Fruit fly (Drosophila melanogaster) whole organism, embryonic: ENCODE measurements around the gene CG42795.

ENCODE experiments used
- Aef1 ChIP-seq: fragments of 200-800 bp; sonication (Bioruptor generic); IDR thresholded peaks from 3 replicates; pipeline ENCODE4 v1.3.6; 2022; ENCODE audit warnings: missing biosample characterization, missing genetic modification characterization
- Antp ChIP-seq: fragments of 200-800 bp; sonication (Bioruptor generic); optimal IDR thresholded peaks from 3 replicates; lab custom pipeline; 2016; ENCODE audit warnings: missing biosample characterization, missing genetic modification characterization
- BtbVII ChIP-seq: fragments of 200-800 bp; sonication (Bioruptor generic); optimal IDR thresholded peaks from 3 replicates; lab custom pipeline; 2017; ENCODE audit warnings: missing biosample characterization, mild to moderate bottlenecking, missing genetic modification characterization
- CG10462 ChIP-seq: fragments of 200-800 bp; sonication (Bioruptor generic); optimal IDR thresholded peaks from 2 replicates; lab custom pipeline; 2016; ENCODE audit warnings: missing biosample characterization, missing genetic modification characterization
- CG10543 ChIP-seq: fragments of 200-800 bp; sonication (Bioruptor generic); optimal IDR thresholded peaks from 3 replicates; lab custom pipeline; 2017; ENCODE audit warnings: missing biosample characterization, mild to moderate bottlenecking, missing genetic modification characterization, moderate library complexity
- CG11696 ChIP-seq: fragments of 200-800 bp; sonication (Bioruptor generic); IDR thresholded peaks from 2 replicates; pipeline ENCODE4 v1.3.6; 2022; ENCODE audit warnings: missing biosample characterization, missing genetic modification characterization
- CG13296 ChIP-seq: fragments of 200-800 bp; sonication (Bioruptor generic); optimal IDR thresholded peaks from 3 replicates; lab custom pipeline; 2018; ENCODE audit warnings: missing biosample characterization, mild to moderate bottlenecking, missing genetic modification characterization
- CG2116 ChIP-seq: fragments of 200-800 bp; sonication (Bioruptor generic); optimal IDR thresholded peaks from 3 replicates; lab custom pipeline; 2018; ENCODE audit warnings: missing biosample characterization, mild to moderate bottlenecking, missing genetic modification characterization
- CG2129 ChIP-seq: fragments of 200-800 bp; sonication (Bioruptor generic); IDR thresholded peaks from 2 replicates; pipeline ENCODE4 v1.3.6; 2022; ENCODE audit warnings: missing biosample characterization, missing genetic modification characterization; ENCODE audit not compliant: partially characterized antibody
- CG2875 ChIP-seq: fragments of 200-800 bp; sonication (Bioruptor generic); optimal IDR thresholded peaks from 2 replicates; lab custom pipeline; 2017; ENCODE audit warnings: missing biosample characterization, mild to moderate bottlenecking, missing genetic modification characterization, missing genetic modification reagents
- CG30403 ChIP-seq: fragments of 200-800 bp; sonication (Bioruptor generic); optimal IDR thresholded peaks from 3 replicates; lab custom pipeline; 2016; ENCODE audit warnings: missing biosample characterization, missing genetic modification characterization
- CG31441 ChIP-seq: fragments of 200-800 bp; sonication (Bioruptor generic); IDR thresholded peaks from 2 replicates; pipeline ENCODE4 v1.3.6; 2022; ENCODE audit warnings: missing biosample characterization, missing genetic modification characterization
- CG4282 ChIP-seq: fragments of 200-800 bp; sonication (Bioruptor generic); optimal IDR thresholded peaks from 2 replicates; lab custom pipeline; 2016; ENCODE audit warnings: missing biosample characterization, missing genetic modification characterization
- CG4424 ChIP-seq: fragments of 200-800 bp; sonication (Bioruptor generic); optimal IDR thresholded peaks from 3 replicates; lab custom pipeline; 2016; ENCODE audit warnings: missing biosample characterization, missing genetic modification characterization
- CG4707 ChIP-seq: fragments of 200-800 bp; sonication (Bioruptor generic); optimal IDR thresholded peaks from 2 replicates; lab custom pipeline; 2018; ENCODE audit warnings: missing biosample characterization, mild to moderate bottlenecking, missing genetic modification characterization, moderate library complexity
- CG6175 ChIP-seq: fragments of 200-800 bp; sonication (Bioruptor generic); IDR thresholded peaks from 3 replicates; pipeline ENCODE4 v1.3.6; 2022; ENCODE audit warnings: missing biosample characterization, missing genetic modification characterization
- CG6791 ChIP-seq: fragments of 200-800 bp; sonication (Bioruptor generic); IDR thresholded peaks from 3 replicates; pipeline ENCODE4 v1.3.6; 2022; ENCODE audit warnings: missing biosample characterization, missing genetic modification characterization; ENCODE audit not compliant: partially characterized antibody
- CG6854 ChIP-seq: fragments of 200-800 bp; sonication (Bioruptor generic); optimal IDR thresholded peaks from 3 replicates; lab custom pipeline; 2017; ENCODE audit warnings: missing biosample characterization, mild to moderate bottlenecking, missing genetic modification characterization
- D19A ChIP-seq: fragments of 200-800 bp; optimal IDR thresholded peaks from 3 replicates; lab custom pipeline; 2019; ENCODE audit warnings: missing biosample characterization, mild to moderate bottlenecking, missing genetic modification characterization, moderate library complexity
- Dad ChIP-seq: fragments of 200-800 bp; sonication (Bioruptor generic); optimal IDR thresholded peaks from 3 replicates; lab custom pipeline; 2016; ENCODE audit warnings: missing biosample characterization, missing genetic modification characterization
- Dek ChIP-seq: fragments of 200-800 bp; sonication (Bioruptor generic); optimal IDR thresholded peaks from 3 replicates; lab custom pipeline; 2019; ENCODE audit warnings: missing biosample characterization, mild to moderate bottlenecking, missing genetic modification characterization, moderate library complexity
- Dfd ChIP-seq, 2 experiments: fragments of >200 bp; optimal IDR thresholded peaks; 2 replicates each; lab custom pipeline; 2017; ENCODE audit warnings: missing biosample characterization in 2 of 2, missing genetic modification characterization in 2 of 2
- Doc3 ChIP-seq: fragments of 200-800 bp; sonication (Bioruptor generic); IDR thresholded peaks from 3 replicates; pipeline ENCODE4 v1.3.6; 2022; ENCODE audit warnings: missing biosample characterization, missing genetic modification characterization; ENCODE audit not compliant: partially characterized antibody
- Ets65A ChIP-seq: fragments of 200-800 bp; sonication (Bioruptor generic); peaks from one replicate; lab custom pipeline; 2016; ENCODE audit warnings: missing biosample characterization, missing genetic modification characterization
- H15 ChIP-seq: fragments of 200-800 bp; sonication (Bioruptor generic); IDR thresholded peaks from 3 replicates; pipeline ENCODE4 v1.3.6; 2022; ENCODE audit warnings: missing biosample characterization, missing genetic modification characterization
- Hr3 ChIP-seq: fragments of 200-800 bp; sonication (Bioruptor generic); optimal IDR thresholded peaks from 3 replicates; lab custom pipeline; 2016; ENCODE audit warnings: missing biosample characterization, missing genetic modification characterization
- Neu2 ChIP-seq: fragments of 200-800 bp; sonication (Bioruptor generic); optimal IDR thresholded peaks from 3 replicates; lab custom pipeline; 2016; ENCODE audit warnings: missing biosample characterization, missing genetic modification characterization, borderline replicate concordance
- Oli ChIP-seq: fragments of 200-800 bp; sonication (Bioruptor generic); optimal IDR thresholded peaks from 2 replicates; lab custom pipeline; 2018; ENCODE audit warnings: missing biosample characterization, mild to moderate bottlenecking, missing genetic modification characterization, moderate library complexity
- Optix ChIP-seq: fragments of 200-800 bp; sonication (Bioruptor generic); IDR thresholded peaks from 3 replicates; pipeline ENCODE4 v1.3.6; 2022; ENCODE audit warnings: missing biosample characterization, missing genetic modification characterization
- Poxn ChIP-seq: fragments of 200-800 bp; sonication (Bioruptor generic); IDR thresholded peaks from 2 replicates; pipeline ENCODE4 v1.3.6; 2022; ENCODE audit warnings: missing biosample characterization, missing genetic modification characterization
- ab ChIP-seq: fragments of 200-800 bp; sonication (Bioruptor generic); optimal IDR thresholded peaks from 2 replicates; lab custom pipeline; 2016; ENCODE audit warnings: missing biosample characterization, missing genetic modification characterization
- ato ChIP-seq: fragments of 200-800 bp; sonication (Bioruptor generic); IDR thresholded peaks from 2 replicates; pipeline ENCODE4 v1.3.6; 2022; ENCODE audit warnings: missing biosample characterization, missing genetic modification characterization; ENCODE audit not compliant: partially characterized antibody
- bab2 ChIP-seq: fragments of 200-800 bp; sonication (Bioruptor generic); optimal IDR thresholded peaks from 2 replicates; lab custom pipeline; 2016; ENCODE audit warnings: missing biosample characterization, missing genetic modification characterization
- chm ChIP-seq: fragments of 200-800 bp; sonication (Bioruptor generic); IDR thresholded peaks from 2 replicates; pipeline ENCODE4 v1.3.6; 2022; ENCODE audit warnings: missing biosample characterization, missing genetic modification characterization
- dimm ChIP-seq: fragments of 200-800 bp; sonication (Bioruptor generic); IDR thresholded peaks from 2 replicates; pipeline ENCODE4 v1.3.6; 2022; ENCODE audit warnings: missing biosample characterization, missing genetic modification characterization
- emc ChIP-seq: fragments of 200-800 bp; sonication (Bioruptor generic); optimal IDR thresholded peaks from 2 replicates; lab custom pipeline; 2016; ENCODE audit warnings: missing biosample characterization, missing genetic modification characterization
- ems ChIP-seq: fragments of 200-800 bp; sonication (Bioruptor generic); optimal IDR thresholded peaks from 3 replicates; lab custom pipeline; 2016; ENCODE audit warnings: missing biosample characterization, missing genetic modification characterization
- fd96Cb ChIP-seq: fragments of 200-800 bp; sonication (Bioruptor generic); optimal IDR thresholded peaks from 2 replicates; lab custom pipeline; 2018; ENCODE audit warnings: missing biosample characterization, mild to moderate bottlenecking, missing genetic modification characterization, moderate library complexity
- gsb-n ChIP-seq: fragments of 200-800 bp; sonication (Bioruptor generic); optimal IDR thresholded peaks from 3 replicates; lab custom pipeline; 2018; ENCODE audit warnings: missing biosample characterization, mild to moderate bottlenecking, missing genetic modification characterization
- ham ChIP-seq: fragments of 200-800 bp; sonication (Bioruptor generic); IDR thresholded peaks from 2 replicates; pipeline ENCODE4 v1.3.6; 2022; ENCODE audit warnings: missing biosample characterization, missing genetic modification characterization
- hb ChIP-seq: fragments of 200-800 bp; sonication (Bioruptor generic); IDR thresholded peaks from 3 replicates; pipeline ENCODE4 v1.3.6; 2022; ENCODE audit warnings: missing biosample characterization, missing genetic modification characterization; ENCODE audit not compliant: partially characterized antibody
- ind ChIP-seq: fragments of 200-800 bp; sonication (Bioruptor generic); optimal IDR thresholded peaks from 3 replicates; lab custom pipeline; 2016; ENCODE audit warnings: missing biosample characterization, missing genetic modification characterization
- lmd ChIP-seq: fragments of 200-800 bp; sonication (Bioruptor generic); IDR thresholded peaks from 2 replicates; pipeline ENCODE4 v1.3.6; 2022; ENCODE audit warnings: missing biosample characterization, missing genetic modification characterization
- oc ChIP-seq: fragments of 200-800 bp; sonication (Bioruptor generic); optimal IDR thresholded peaks from 2 replicates; lab custom pipeline; 2018; ENCODE audit warnings: missing biosample characterization, mild to moderate bottlenecking, missing genetic modification characterization, moderate library complexity
- phol ChIP-seq: fragments of 200-800 bp; sonication (Bioruptor generic); optimal IDR thresholded peaks from 3 replicates; lab custom pipeline; 2018; ENCODE audit warnings: missing biosample characterization, mild to moderate bottlenecking, missing genetic modification characterization, moderate library complexity
- schlank ChIP-seq: fragments of 200-800 bp; sonication (Bioruptor generic); optimal IDR thresholded peaks from 2 replicates; lab custom pipeline; 2018; ENCODE audit warnings: missing biosample characterization, mild to moderate bottlenecking, missing genetic modification characterization
- sens ChIP-seq: fragments of 200-800 bp; sonication (Bioruptor generic); peaks from one replicate; lab custom pipeline; 2016; ENCODE audit warnings: missing biosample characterization, missing genetic modification characterization
- sna ChIP-seq: fragments of 200-800 bp; sonication (Bioruptor generic); IDR thresholded peaks from 2 replicates; pipeline ENCODE4 v1.3.6; 2022; ENCODE audit warnings: missing biosample characterization, missing genetic modification characterization; ENCODE audit not compliant: partially characterized antibody
- tna ChIP-seq: fragments of 200-800 bp; sonication (Bioruptor generic); IDR thresholded peaks from 2 replicates; pipeline ENCODE4 v1.3.6; 2022; ENCODE audit warnings: missing biosample characterization, missing genetic modification characterization; ENCODE audit not compliant: partially characterized antibody
- toy ChIP-seq: fragments of 200-800 bp; sonication (Bioruptor generic); IDR thresholded peaks from 2 replicates; pipeline ENCODE4 v1.3.6; 2022; ENCODE audit warnings: missing biosample characterization, missing genetic modification characterization
- unc-4 ChIP-seq: fragments of 200-800 bp; sonication (Bioruptor generic); IDR thresholded peaks from 2 replicates; pipeline ENCODE4 v1.3.6; 2022; ENCODE audit warnings: missing biosample characterization, missing genetic modification characterization; ENCODE audit not compliant: partially characterized antibody
- vfl ChIP-seq: fragments of 200-800 bp; sonication (Bioruptor generic); optimal IDR thresholded peaks from 2 replicates; lab custom pipeline; 2016; ENCODE audit warnings: missing biosample characterization, missing genetic modification characterization

The CG42795 gene

DNA sequence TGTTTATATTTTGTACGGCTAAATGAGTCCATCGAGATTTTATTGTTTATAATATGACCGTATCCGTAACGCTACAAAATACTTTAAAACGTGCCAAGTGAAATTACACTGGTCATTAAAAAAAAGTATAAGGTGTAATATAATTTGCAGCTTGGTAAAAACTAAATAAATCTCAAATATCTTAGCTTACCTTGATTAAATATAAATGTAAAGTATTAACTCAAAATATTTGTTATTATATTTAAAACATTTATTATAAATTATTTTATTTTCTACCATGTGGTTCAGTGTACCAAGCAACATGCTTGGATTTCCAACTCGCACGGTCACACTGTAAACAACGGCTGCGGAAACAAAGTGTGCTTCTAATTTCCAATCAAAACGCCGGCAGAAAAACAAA, 36.3 kb downstream of the CG42795 start, which contains the start of the genes Sirt6 and pont (continued):
- peak; percentile 70 for TF ChIP-seq CG10543 (GFP tag; lab: Kevin White, UChicago)
- TF ChIP-seq gsb-n (tag; lab: Kevin White, UChicago) = peak; percentile 99
- TF ChIP-seq dimm (GFP tag; lab: Robert Waterston, UW) = no peak
- TF ChIP-seq unc-4 (GFP tag; lab: Robert Waterston, UW) = no peak
- TF ChIP-seq emc (GFP tag; lab: Kevin White, UChicago) = no peak
- no peak for TF ChIP-seq H15
- TF ChIP-seq Hr3 (GFP tag; lab: Kevin White, UChicago) = peak; percentile 97
- TF ChIP-seq Dad (GFP tag; lab: Kevin White, UChicago) = peak; percentile 8
- TF ChIP-seq CG2875 (GFP tag; lab: Kevin White, UChicago) = peak; percentile 86
- no peak for TF ChIP-seq toy (GFP tag; lab: Robert Waterston, UW)
- TF ChIP-seq ems (GFP tag; lab: Kevin White, UChicago) = peak; percentile 50
- TF ChIP-seq Doc3 (GFP tag; lab: Robert Waterston, UW) = no peak
- TF ChIP-seq phol (tag; lab: Kevin White, UChicago) = peak; percentile 97
- peak; percentile 28 for TF ChIP-seq vfl (GFP tag; lab: Kevin White, UChicago)
- TF ChIP-seq CG31441 = no peak
- peak; percentile 79 for TF ChIP-seq bab2 (GFP tag; lab: Kevin White, UChicago)
- TF ChIP-seq CG4424 (GFP tag; lab: Kevin White, UChicago) = peak; percentile 93
- peak; percentile 96 for TF ChIP-seq Dek (tag; lab: Kevin White, UChicago)
- TF ChIP-seq CG4707 (GFP tag; lab: Kevin White, UChicago) = peak; percentile 46
- no peak for TF ChIP-seq Optix (GFP tag; lab: Robert Waterston, UW)
- no peak for TF ChIP-seq CG2129 (GFP tag; lab: Robert Waterston, UW)
- peak; percentile 50 for TF ChIP-seq Antp (GFP tag; lab: Kevin White, UChicago)
- no peak for TF ChIP-seq chm (GFP tag; lab: Robert Waterston, UW)
- no peak for TF ChIP-seq hb (GFP tag; lab: Robert Waterston, UW)
- no peak for TF ChIP-seq ab
- TF ChIP-seq sna (GFP tag; lab: Robert Waterston, UW) = no peak
- TF ChIP-seq oc (tag; lab: Kevin White, UChicago) = peak; percentile 95
- TF ChIP-seq schlank (tag; lab: Kevin White, UChicago) = peak; percentile 70
- peak; percentile 88 for TF ChIP-seq CG10462 (GFP tag; lab: Kevin White, UChicago)
- TF ChIP-seq CG6791 = no peak
- peak; percentile 96 for TF ChIP-seq Oli (tag; lab: Kevin White, UChicago)
- peak; percentile 94 for TF ChIP-seq ind
- TF ChIP-seq CG4282 (GFP tag; lab: Kevin White, UChicago) = no peak
- peak; percentile 97 for TF ChIP-seq fd96Cb (tag; lab: Kevin White, UChicago)
- no peak for TF ChIP-seq Dfd (GFP tag; optimal IDR thresholded peaks at IDR 0.05; lab: Kevin White, UChicago)
- TF ChIP-seq CG6175 (GFP tag; lab: Robert Waterston, UW) = no peak
- TF ChIP-seq D19A (tag; lab: Kevin White, UChicago) = peak; percentile 93
- peak; percentile 83 for TF ChIP-seq BtbVII
- TF ChIP-seq Aef1 (GFP tag; lab: Robert Waterston, UW) = no peak
- TF ChIP-seq CG30403 = peak; percentile 95
- no peak for TF ChIP-seq tna (GFP tag; lab: Robert Waterston, UW)
- TF ChIP-seq ato = no peak
- peak; percentile 93 for TF ChIP-seq CG13296 (GFP tag; lab: Kevin White, UChicago)
- no peak for TF ChIP-seq ham (GFP tag; lab: Robert Waterston, UW)
- TF ChIP-seq Neu2 (GFP tag; lab: Kevin White, UChicago) = no peak
- TF ChIP-seq CG11696 (GFP tag; lab: Robert Waterston, UW) = no peak
- peak; percentile 79 for TF ChIP-seq CG6854 (GFP tag; lab: Kevin White, UChicago)
- peak; percentile 72 for TF ChIP-seq CG2116 (GFP tag; lab: Kevin White, UChicago)
- TF ChIP-seq sens (GFP tag; lab: Kevin White, UChicago) = peak; percentile 92
- TF ChIP-seq Ets65A = peak; percentile 92
- TF ChIP-seq lmd = no peak
- TF ChIP-seq Poxn (GFP tag; lab: Robert Waterston, UW) = no peak
